Worm (Caenorhabditis elegans) whole organism, mixed stage, embryonic: ENCODE results near the gene K10G6.5.

Experiments
- M03D4.4 ChIP-seq: sonication (generic microtip); optimal IDR thresholded peaks from 2 replicates; lab custom pipeline; 2017; ENCODE audit warnings: mild to moderate bottlenecking, missing genetic modification characterization, missing compliant biosample characterization
- ceh-39 ChIP-seq: fragments of 150-350 bp; optimal IDR thresholded peaks from 2 replicates; lab custom pipeline; 2014; ENCODE audit warnings: missing biosample characterization, missing genetic modification characterization
- ceh-43 ChIP-seq: fragments of 200-800 bp; sonication (Bioruptor generic); optimal IDR thresholded peaks from 2 replicates; lab custom pipeline; 2018; ENCODE audit warnings: mild to moderate bottlenecking, missing genetic modification characterization, moderate library complexity, missing compliant biosample characterization
- ceh-83 ChIP-seq: fragments of 200-800 bp; sonication (Bioruptor generic); optimal IDR thresholded peaks from 2 replicates; lab custom pipeline; 2018; ENCODE audit warnings: mild to moderate bottlenecking, missing genetic modification characterization, missing compliant biosample characterization
- ces-1 ChIP-seq: fragments of 150-350 bp; optimal IDR thresholded peaks from 2 replicates; lab custom pipeline; 2014; ENCODE audit warnings: missing biosample characterization, missing genetic modification reagents, missing genetic modification characterization
- cnd-1 ChIP-seq: fragments of 200-800 bp; sonication (Bioruptor generic); optimal IDR thresholded peaks from 2 replicates; lab custom pipeline; 2018; ENCODE audit warnings: mild to moderate bottlenecking, missing genetic modification characterization, missing compliant biosample characterization
- drap-1 ChIP-seq: fragments of 200-800 bp; sonication (Bioruptor generic); optimal IDR thresholded peaks from 3 replicates; lab custom pipeline; 2018; ENCODE audit warnings: mild to moderate bottlenecking, missing genetic modification characterization, missing compliant biosample characterization
- elt-1 ChIP-seq: sonication (generic microtip); optimal IDR thresholded peaks from 2 replicates; lab custom pipeline; 2017; ENCODE audit warnings: missing genetic modification characterization, mild to moderate bottlenecking, missing compliant biosample characterization, antibody characterized with exemption, moderate library complexity, borderline replicate concordance; ENCODE audit not compliant: insufficient read depth
- elt-3 ChIP-seq: fragments of 150-350 bp; optimal IDR thresholded peaks from 2 replicates; lab custom pipeline; 2014; ENCODE audit warnings: missing biosample characterization, missing genetic modification characterization
- flh-1 ChIP-seq: fragments of 200-800 bp; sonication (Bioruptor generic); optimal IDR thresholded peaks from 2 replicates; lab custom pipeline; 2018; ENCODE audit warnings: mild to moderate bottlenecking, missing genetic modification characterization, moderate library complexity, missing compliant biosample characterization
- ham-2 ChIP-seq: fragments of 200-800 bp; sonication (Bioruptor generic); optimal IDR thresholded peaks from 2 replicates; lab custom pipeline; 2018; ENCODE audit warnings: mild to moderate bottlenecking, missing genetic modification characterization, missing compliant biosample characterization
- hlh-1 ChIP-seq: fragments of 150-350 bp; optimal IDR thresholded peaks from 2 replicates; lab custom pipeline; 2014; ENCODE audit warnings: missing biosample characterization, missing genetic modification reagents, missing genetic modification characterization
- lin-13 ChIP-seq: fragments of 150-350 bp; optimal IDR thresholded peaks from 2 replicates; lab custom pipeline; 2014; ENCODE audit warnings: missing biosample characterization, missing genetic modification characterization
- lsy-2 ChIP-seq: fragments of 150-350 bp; optimal IDR thresholded peaks from 2 replicates; lab custom pipeline; 2014; ENCODE audit warnings: missing biosample characterization, missing genetic modification characterization
- mab-5 ChIP-seq: fragments of 150-350 bp; optimal IDR thresholded peaks from 2 replicates; lab custom pipeline; 2014; ENCODE audit warnings: missing biosample characterization, missing genetic modification characterization
- mep-1 ChIP-seq: fragments of 150-350 bp; optimal IDR thresholded peaks from 2 replicates; lab custom pipeline; 2017; ENCODE audit warnings: missing biosample characterization, missing genetic modification reagents, missing genetic modification characterization, inconsistent platforms
- mls-2 ChIP-seq: sonication (generic microtip); optimal IDR thresholded peaks from 2 replicates; lab custom pipeline; 2016; ENCODE audit warnings: mild to moderate bottlenecking, missing genetic modification characterization, moderate library complexity, missing compliant biosample characterization
- nhr-12 ChIP-seq: fragments of 150-350 bp; optimal IDR thresholded peaks from 2 replicates; lab custom pipeline; 2014; ENCODE audit warnings: missing biosample characterization, missing genetic modification characterization
- nhr-237 ChIP-seq: fragments of 150-350 bp; optimal IDR thresholded peaks from 2 replicates; lab custom pipeline; 2014; ENCODE audit warnings: missing biosample characterization, missing genetic modification characterization
- nhr-28 ChIP-seq: fragments of 150-350 bp; optimal IDR thresholded peaks from 2 replicates; lab custom pipeline; 2014; ENCODE audit warnings: missing biosample characterization, missing genetic modification characterization
- nhr-76 ChIP-seq: sonication (generic microtip); optimal IDR thresholded peaks from 2 replicates; lab custom pipeline; 2017; ENCODE audit warnings: missing biosample characterization, missing genetic modification characterization
- pha-4 ChIP-seq: fragments of 150-350 bp; optimal IDR thresholded peaks from 2 replicates; lab custom pipeline; 2018; ENCODE audit warnings: missing biosample characterization, missing genetic modification reagents, missing genetic modification characterization
- sem-2 ChIP-seq: fragments of 200-800 bp; sonication (Bioruptor generic); optimal IDR thresholded peaks from 2 replicates; lab custom pipeline; 2018; ENCODE audit warnings: mild to moderate bottlenecking, missing genetic modification characterization, missing compliant biosample characterization
- snpc-4 ChIP-seq: fragments of 150-350 bp; optimal IDR thresholded peaks from 2 replicates; lab custom pipeline; 2014; ENCODE audit warnings: missing biosample characterization, missing genetic modification characterization
- sptf-1 ChIP-seq: sonication (generic microtip); optimal IDR thresholded peaks from 2 replicates; lab custom pipeline; 2017; ENCODE audit warnings: mild to moderate bottlenecking, missing genetic modification characterization, moderate library complexity, missing compliant biosample characterization
- tbx-8 ChIP-seq: fragments of 200-800 bp; sonication (Bioruptor generic); optimal IDR thresholded peaks from 2 replicates; lab custom pipeline; 2018; ENCODE audit warnings: mild to moderate bottlenecking, missing genetic modification characterization, moderate library complexity, missing compliant biosample characterization
- unc-120 ChIP-seq: sonication (generic microtip); optimal IDR thresholded peaks from 2 replicates; lab custom pipeline; 2017; ENCODE audit warnings: missing genetic modification characterization, missing compliant biosample characterization; ENCODE audit not compliant: poor library complexity, severe bottlenecking
- unc-39 ChIP-seq: fragments of 150-350 bp; optimal IDR thresholded peaks from 2 replicates; lab custom pipeline; 2014; ENCODE audit warnings: missing biosample characterization, missing genetic modification characterization
- unc-62 ChIP-seq: fragments of 150-350 bp; optimal IDR thresholded peaks from 2 replicates; lab custom pipeline; 2014; ENCODE audit warnings: missing biosample characterization, missing genetic modification reagents, missing genetic modification characterization
- zip-8 ChIP-seq: fragments of 150-350 bp; optimal IDR thresholded peaks from 2 replicates; lab custom pipeline; 2014; ENCODE audit warnings: missing biosample characterization, missing genetic modification characterization
- ztf-11 ChIP-seq: fragments of 150-350 bp; optimal IDR thresholded peaks from 2 replicates; lab custom pipeline; 2014; ENCODE audit warnings: missing biosample characterization, missing genetic modification characterization

K10G6.5 gene

DNA sequence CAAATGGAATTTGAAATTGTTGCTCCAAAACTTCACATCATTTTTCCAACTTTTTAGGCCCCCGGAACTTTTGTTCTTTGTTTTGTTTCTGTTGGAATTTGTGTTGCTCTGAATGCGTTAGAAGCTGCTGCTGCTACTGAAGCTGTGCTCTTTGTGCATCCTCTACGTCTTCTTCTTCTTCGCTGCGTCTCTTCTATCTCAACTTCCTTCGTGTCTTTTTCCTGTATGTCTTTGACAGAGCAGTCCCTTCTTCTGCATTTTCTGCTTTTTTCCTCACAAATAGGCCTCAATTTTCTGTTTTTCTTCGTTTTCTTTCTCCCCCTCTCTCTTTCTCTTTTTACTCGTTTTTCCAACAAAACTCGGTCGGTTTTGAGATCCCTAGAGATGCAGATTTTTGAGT lies 25.8 kb upstream of the K10G6.5 start:
- TF ChIP-seq ces-1 (GFP tag; lab: Kevin White, UChicago) (peak; percentile 41), ceh-83 (GFP tag; lab: Kevin White, UChicago) (no peak), ceh-43 (GFP tag; lab: Kevin White, UChicago) (no peak), mab-5 (tag; lab: Kevin White, UChicago) (no peak), mep-1 (tag; lab: Kevin White, UChicago) (no peak)

DNA sequence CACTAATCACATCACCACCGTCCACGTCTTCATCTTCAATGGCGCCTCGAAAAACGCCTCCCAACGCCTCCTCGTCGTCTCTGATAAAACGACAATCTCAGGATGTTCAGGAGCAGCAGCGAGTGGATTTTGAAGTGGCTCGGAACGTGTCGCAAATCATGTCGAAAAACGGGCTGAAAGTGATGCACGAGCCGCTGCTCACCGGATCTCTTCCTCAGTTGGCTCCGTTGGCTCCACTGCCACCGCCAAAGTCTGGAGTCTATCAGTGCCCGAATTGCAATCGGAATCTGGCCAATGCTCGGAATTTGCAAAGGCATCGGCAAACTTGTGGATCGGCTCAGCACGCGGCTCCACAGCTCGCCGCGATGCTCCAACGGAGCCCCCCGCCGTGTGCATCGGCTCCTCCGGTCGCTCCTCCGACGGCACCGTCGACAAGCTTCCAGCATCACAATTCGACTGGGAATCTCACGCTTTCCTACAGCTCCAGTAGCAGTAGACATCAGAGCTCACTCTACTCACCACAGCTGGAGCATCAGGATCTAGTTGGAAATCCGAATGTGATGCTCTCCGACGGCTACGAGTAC lies 22.7 kb upstream of the K10G6.5 start:
- TF ChIP-seq unc-62 (GFP tag; lab: Kevin White, UChicago) (no peak), cnd-1 (tag; lab: Kevin White, UChicago) (no peak), sptf-1 (no peak), zip-8 (tag; lab: Kevin White, UChicago) (no peak)

DNA sequence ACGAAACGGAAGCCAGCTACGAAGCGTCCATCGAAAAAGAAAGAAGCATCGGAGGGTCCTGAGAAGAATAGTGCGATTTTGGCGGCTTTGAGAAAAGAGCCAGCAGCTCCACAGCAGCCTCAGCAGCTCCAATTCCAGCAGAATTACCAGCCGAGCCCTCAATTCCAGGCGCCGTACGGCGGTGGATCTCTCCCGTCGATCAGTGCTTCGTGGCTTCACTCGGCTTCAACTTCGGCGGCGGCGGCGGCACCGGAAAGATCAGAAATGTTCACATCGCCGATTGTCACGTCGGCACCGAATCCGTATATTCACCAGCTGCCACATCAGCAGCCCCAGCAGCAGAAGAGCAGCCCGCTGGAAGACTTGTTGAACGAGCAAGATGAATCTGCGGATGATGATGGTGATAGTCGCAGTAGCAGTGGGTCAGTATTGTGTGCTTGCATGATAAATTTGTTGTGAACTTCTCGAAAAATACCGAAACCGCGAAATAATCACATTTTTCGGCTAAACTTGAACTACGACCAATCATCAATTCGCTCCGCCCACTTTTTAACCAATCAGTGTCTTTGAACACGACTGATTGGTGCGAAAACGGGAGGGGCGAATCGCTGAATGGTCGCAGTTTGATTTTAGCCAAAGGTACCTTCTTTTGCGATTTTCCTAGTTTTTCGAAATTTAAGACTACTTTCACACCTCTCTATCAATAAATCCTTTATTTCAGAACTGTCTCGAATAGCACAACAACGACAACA lies 21.2 kb upstream of the K10G6.5 start:
- no peak for TF ChIP-seq lin-13
- no peak for TF ChIP-seq cnd-1 (tag; lab: Kevin White, UChicago)
- TF ChIP-seq drap-1 (GFP tag; lab: Kevin White, UChicago), result no peak
- TF ChIP-seq unc-62 (GFP tag; lab: Kevin White, UChicago), result no peak
- TF ChIP-seq elt-3 (tag; lab: Kevin White, UChicago), result no peak
- no peak for TF ChIP-seq unc-39
- no peak for TF ChIP-seq lsy-2
- no peak for TF ChIP-seq M03D4.4 (tag; lab: Kevin White, UChicago)

DNA sequence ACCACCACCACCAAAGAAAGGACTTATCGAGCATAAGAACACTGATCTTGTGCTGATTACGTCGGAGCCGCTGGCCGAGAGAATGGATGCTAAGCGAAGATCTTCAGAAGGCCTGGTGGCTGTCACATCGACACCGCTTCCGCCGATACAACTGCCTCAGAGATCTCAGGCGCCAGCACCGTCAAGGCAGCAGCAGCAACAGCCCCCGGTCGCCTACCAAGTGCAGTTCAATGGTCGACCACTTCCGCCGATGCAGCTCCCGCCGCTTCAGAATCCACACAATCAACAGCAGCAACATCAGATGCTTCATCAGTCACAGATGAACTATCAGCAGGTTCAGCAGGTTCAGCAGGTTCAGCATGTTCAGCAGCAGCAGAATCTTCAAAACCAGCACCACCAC lies 20.0 kb upstream of the K10G6.5 start:
- TF ChIP-seq tbx-8 (GFP tag; lab: Kevin White, UChicago) (no peak), lsy-2 (no peak), nhr-237 (tag; lab: Kevin White, UChicago) (no peak), flh-1 (GFP tag; lab: Kevin White, UChicago) (no peak), ceh-39 (tag; lab: Kevin White, UChicago) (no peak), zip-8 (tag; lab: Kevin White, UChicago) (no peak), nhr-76 (tag; lab: Kevin White, UChicago) (no peak), sem-2 (GFP tag; lab: Kevin White, UChicago) (no peak), unc-120 (tag; lab: Kevin White, UChicago) (no peak), mls-2 (tag; lab: Kevin White, UChicago) (no peak), ceh-43 (GFP tag; lab: Kevin White, UChicago) (no peak), nhr-12 (tag; lab: Kevin White, UChicago) (no peak), ham-2 (GFP tag; lab: Kevin White, UChicago) (no peak), M03D4.4 (tag; lab: Kevin White, UChicago) (no peak), hlh-1 (tag; lab: Kevin White, UChicago) (no peak), drap-1 (GFP tag; lab: Kevin White, UChicago) (no peak), elt-3 (tag; lab: Kevin White, UChicago) (no peak), mab-5 (tag; lab: Kevin White, UChicago) (no peak), cnd-1 (tag; lab: Kevin White, UChicago) (no peak)

DNA sequence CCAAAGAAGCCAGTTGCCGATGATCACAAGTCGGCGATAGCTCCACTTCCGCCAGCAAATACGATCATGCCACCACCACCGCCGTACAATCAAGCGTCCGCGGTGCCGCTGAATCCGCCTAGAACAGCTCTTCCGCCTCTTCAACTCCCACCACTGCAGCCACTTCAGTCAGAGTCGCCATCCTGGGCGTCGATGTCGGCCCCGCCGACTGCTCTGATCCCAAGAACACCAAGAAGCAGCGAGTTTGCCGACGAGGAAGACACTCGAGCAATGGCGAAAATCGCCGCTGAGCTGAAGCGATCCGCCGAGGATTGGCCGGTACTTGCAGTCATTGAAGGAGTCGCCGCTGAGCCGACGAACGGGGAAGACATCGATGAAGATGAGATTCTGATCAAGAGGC lies 19.0 kb upstream of the K10G6.5 start:
- TF ChIP-seq unc-39 (no peak), nhr-28 (tag; lab: Kevin White, UChicago) (no peak), nhr-12 (tag; lab: Kevin White, UChicago) (no peak), elt-1 (tag; lab: Kevin White, UChicago) (no peak), zip-8 (tag; lab: Kevin White, UChicago) (no peak), lsy-2 (no peak), elt-3 (tag; lab: Kevin White, UChicago) (no peak), ztf-11 (tag; lab: Kevin White, UChicago) (no peak), pha-4 (tag; lab: Kevin White, UChicago) (no peak), flh-1 (GFP tag; lab: Kevin White, UChicago) (no peak), snpc-4 (no peak), M03D4.4 (tag; lab: Kevin White, UChicago) (no peak)
